Worm (Caenorhabditis elegans): ENCODE results near the gene cpg-23.

DNA sequence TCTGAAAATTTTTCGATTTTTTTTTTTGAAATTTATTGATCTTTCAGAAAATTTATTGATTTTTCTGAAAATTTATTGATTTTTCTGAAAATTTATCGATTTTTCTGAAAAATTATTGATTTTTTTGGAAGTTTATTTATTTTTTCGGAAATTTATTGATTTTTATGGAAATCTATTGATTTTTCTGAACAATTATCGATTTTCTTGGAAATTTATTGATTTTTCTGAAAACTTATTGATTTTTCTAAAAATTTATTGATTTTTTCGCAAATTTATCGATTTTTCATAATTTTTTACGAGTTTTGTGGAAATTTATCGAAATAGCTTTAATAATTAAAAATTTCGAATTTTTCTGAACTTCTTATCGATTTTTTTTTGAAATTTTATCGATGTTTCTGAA, 33.5 kb upstream of the cpg-23 start:
- no peak for TF ChIP-seq tra-4 (tag; optimal IDR thresholded peaks at IDR 0.05)
- no peak for TF ChIP-seq scrt-1 (GFP tag; IDR thresholded peaks at IDR 0.05)
- TF ChIP-seq ama-1 (optimal IDR thresholded peaks at IDR 0.05) = no peak
- no peak for TF ChIP-seq flt-1 (GFP tag; IDR thresholded peaks at IDR 0.05)
- TF ChIP-seq tbx-37 (GFP tag; conservative IDR thresholded peaks at IDR 0.05) = no peak
- no peak for TF ChIP-seq B0310.2 (tag; optimal IDR thresholded peaks at IDR 0.05)
- no peak for TF ChIP-seq pes-1 (GFP tag; IDR thresholded peaks at IDR 0.05)
